Worm (Caenorhabditis elegans) whole organism, L4/young adult: ENCODE measurements around the gene ift-74.

Experiments
- W03F9.2 ChIP-seq: fragments of 150-350 bp; optimal IDR thresholded peaks from 2 replicates; lab custom pipeline; 2014; ENCODE audit warnings: missing biosample characterization, missing genetic modification characterization
- him-1 ChIP-seq: sonication (generic microtip); optimal IDR thresholded peaks from 2 replicates; lab custom pipeline; 2016; ENCODE audit warnings: missing genotype, missing genetic modification reagents, missing genetic modification characterization, missing compliant biosample characterization

ce11 chrII:6668496-6668895, 11.3 kb upstream of the ift-74 start:
- TF ChIP-seq him-1 (tag; lab: Kevin White, UChicago) (no peak), W03F9.2 (tag; lab: Kevin White, UChicago) (no peak)
